Fruit fly (Drosophila melanogaster): ENCODE data around the gene t-cup.

t-cup gene

dm6 chr2L:12465164-12466011 lies 31.7 kb downstream of the t-cup start (continued):
- TF ChIP-seq gem (tag; optimal IDR thresholded peaks at IDR 0.05) (peak; percentile 56), CG6813 (GFP tag; optimal IDR thresholded peaks at IDR 0.05) (peak; percentile 70), BtbVII (GFP tag; optimal IDR thresholded peaks at IDR 0.05) (peak; percentile 44), CG7987 (GFP tag; optimal IDR thresholded peaks at IDR 0.05) (peak; percentile 63), Sox102F (GFP tag; optimal IDR thresholded peaks at IDR 0.05) (peak; percentile 25), H15 (GFP tag; IDR thresholded peaks at IDR 0.05) (no peak), Hmr (GFP tag; optimal IDR thresholded peaks at IDR 0.05) (peak; percentile 61), grn (GFP tag; optimal IDR thresholded peaks at IDR 0.05) (peak; percentile 2), CG14710 (tag; optimal IDR thresholded peaks at IDR 0.05) (peak; percentile 36), HLH4C (GFP tag; IDR thresholded peaks at IDR 0.05; ENCODE audit: partially characterized antibody) (no peak), B-H2 (GFP tag; optimal IDR thresholded peaks at IDR 0.05) (no peak), CG11504 (tag; optimal IDR thresholded peaks at IDR 0.05) (peak; percentile 33), ERR (GFP tag; optimal IDR thresholded peaks at IDR 0.05) (no peak), CG18476 (GFP tag; optimal IDR thresholded peaks at IDR 0.05) (peak; percentile 27), CG12659 (GFP tag; optimal IDR thresholded peaks at IDR 0.05) (peak; percentile 1), Med (GFP tag) (peak; percentile 72), unpg (GFP tag; optimal IDR thresholded peaks at IDR 0.05) (peak; percentile 32), Fer1 (GFP tag; optimal IDR thresholded peaks at IDR 0.05) (peak; percentile 37), CG2199 (GFP tag; IDR thresholded peaks at IDR 0.05) (no peak), dimm (GFP tag; IDR thresholded peaks at IDR 0.05) (no peak), pfk (GFP tag; optimal IDR thresholded peaks at IDR 0.05) (peak; percentile 15), Hand (GFP tag; optimal IDR thresholded peaks at IDR 0.05) (no peak), CG6254 (GFP tag; optimal IDR thresholded peaks at IDR 0.05) (peak; percentile 17), scrt (GFP tag; optimal IDR thresholded peaks at IDR 0.05) (peak; percentile 7), CrebB (tag; optimal IDR thresholded peaks at IDR 0.05) (peak; percentile 2), CG10209 (GFP tag; optimal IDR thresholded peaks at IDR 0.05) (peak; percentile 60), pita (GFP tag; optimal IDR thresholded peaks at IDR 0.05) (no peak), Xbp1 (GFP tag; optimal IDR thresholded peaks at IDR 0.05) (no peak), sens (GFP tag) (peak; percentile 68), CG17361 (GFP tag; IDR thresholded peaks at IDR 0.05) (peak; percentile 19; the same call in 1 of the 3 replicates), gce (GFP tag; IDR thresholded peaks at IDR 0.05) (peak; percentile 50; the same call in 1 of the 3 replicates), CG33557 (GFP tag; optimal IDR thresholded peaks at IDR 0.05) (peak; percentile 56), CG11695 (GFP tag; IDR thresholded peaks at IDR 0.05) (0 out of 3 replicates have a peak, but pooled peaks have one; percentile 45), Kr (GFP tag; optimal IDR thresholded peaks at IDR 0.05) (peak; percentile 41), sd (tag; optimal IDR thresholded peaks at IDR 0.05) (peak; percentile 49), CG4707 (GFP tag; optimal IDR thresholded peaks at IDR 0.05) (peak; percentile 39), seq (GFP tag; IDR thresholded peaks at IDR 0.05) (0 out of 2 replicates have a peak, but pooled peaks have one; percentile 22), CG8281 (tag; optimal IDR thresholded peaks at IDR 0.05) (peak; percentile 53), HLH3B (GFP tag; IDR thresholded peaks at IDR 0.05) (no peak), Sox100B (GFP tag; optimal IDR thresholded peaks at IDR 0.05) (peak; percentile 46), CG3726 (GFP tag; IDR thresholded peaks at IDR 0.05) (no peak), nau (GFP tag; optimal IDR thresholded peaks at IDR 0.05) (peak; percentile 58), CG18262 (tag; optimal IDR thresholded peaks at IDR 0.05) (peak; percentile 20), CG32767 (GFP tag; IDR thresholded peaks at IDR 0.05) (no peak), sug (tag; optimal IDR thresholded peaks at IDR 0.05) (peak; percentile 56), esg (GFP tag; conservative IDR thresholded peaks at IDR 0.05) (no peak), Max (GFP tag; optimal IDR thresholded peaks at IDR 0.05) (peak; percentile 39), CG10543 (GFP tag; optimal IDR thresholded peaks at IDR 0.05) (peak; percentile 44)
